Worm (Caenorhabditis elegans) whole organism, L1 larva: ENCODE measurements around the gene C14A4.6.

Source experiments
- C34B4.2 ChIP-seq: sonication (generic microtip); optimal IDR thresholded peaks from 2 replicates; lab custom pipeline; 2017; ENCODE audit warnings: mild to moderate bottlenecking, missing genetic modification characterization, missing compliant biosample characterization
- aha-1 ChIP-seq: fragments of 150-350 bp; optimal IDR thresholded peaks from 2 replicates; lab custom pipeline; 2014; ENCODE audit warnings: missing biosample characterization, missing genetic modification characterization
- alr-1 ChIP-seq: fragments of 200-800 bp; sonication (Bioruptor generic); optimal IDR thresholded peaks from 2 replicates; lab custom pipeline; 2018; ENCODE audit warnings: borderline replicate concordance, mild to moderate bottlenecking, missing genetic modification characterization, missing compliant biosample characterization
- aly-2 ChIP-seq: fragments of 150-350 bp; optimal IDR thresholded peaks from 2 replicates; lab custom pipeline; 2014; ENCODE audit warnings: missing biosample characterization, missing genetic modification characterization
- blmp-1 ChIP-seq: fragments of 150-350 bp; optimal IDR thresholded peaks from 2 replicates; lab custom pipeline; 2014; ENCODE audit warnings: missing biosample characterization, missing genetic modification characterization
- ceh-88 ChIP-seq: fragments of 200-800 bp; sonication (Bioruptor generic); IDR thresholded peaks from 2 replicates; pipeline ENCODE4 v1.3.6; 2022; ENCODE audit warnings: missing genetic modification characterization, missing compliant biosample characterization
- ceh-90 ChIP-seq: sonication (generic microtip); optimal IDR thresholded peaks from 2 replicates; lab custom pipeline; 2016; ENCODE audit warnings: missing genetic modification characterization, missing compliant biosample characterization
- ces-1 ChIP-seq: fragments of 150-350 bp; optimal IDR thresholded peaks from 2 replicates; lab custom pipeline; 2014; ENCODE audit warnings: missing biosample characterization, missing genetic modification reagents, missing genetic modification characterization
- efl-1 ChIP-seq, 4 experiments: fragments of 150-350 bp; optimal IDR thresholded peaks in 3 of 4; peaks in 1 of 4; 1 replicate in 1 of 4; 2 replicates in 3 of 4; lab custom pipeline; 2014; ENCODE audit warnings: missing biosample characterization in 2 of 4, missing genetic modification characterization in 2 of 4, missing genetic modification reagents in 2 of 4
- efl-3 ChIP-seq: fragments of 200-800 bp; sonication (Bioruptor generic); optimal IDR thresholded peaks from 2 replicates; lab custom pipeline; 2018; ENCODE audit warnings: mild to moderate bottlenecking, missing genetic modification characterization, missing compliant biosample characterization
- egl-13 ChIP-seq: sonication (generic microtip); optimal IDR thresholded peaks from 2 replicates; lab custom pipeline; 2016; ENCODE audit warnings: missing genotype, missing genetic modification reagents, missing genetic modification characterization, missing compliant biosample characterization
- egl-27 ChIP-seq, 2 experiments: fragments of 150-350 bp in 1 of 2; sonication (generic microtip); optimal IDR thresholded peaks; 3 replicates each; lab custom pipeline; 2017 to 2018; ENCODE audit warnings: missing biosample characterization in 2 of 2, missing genetic modification characterization in 2 of 2, missing genetic modification reagents in 2 of 2
- fkh-10 ChIP-seq: sonication (generic microtip); optimal IDR thresholded peaks from 2 replicates; lab custom pipeline; 2017; ENCODE audit warnings: missing biosample characterization, missing genetic modification reagents, missing genetic modification characterization
- fkh-4 ChIP-seq: sonication (generic microtip); optimal IDR thresholded peaks from 2 replicates; lab custom pipeline; 2016; ENCODE audit warnings: missing compliant biosample characterization, missing genetic modification characterization, borderline replicate concordance
- hlh-17 ChIP-seq: fragments of 200-800 bp; sonication (Bioruptor generic); optimal IDR thresholded peaks from 2 replicates; lab custom pipeline; 2018; ENCODE audit warnings: missing genetic modification characterization, mild to moderate bottlenecking, missing compliant biosample characterization, moderate library complexity, borderline replicate concordance
- hlh-4 ChIP-seq: sonication (generic microtip); optimal IDR thresholded peaks from 2 replicates; lab custom pipeline; 2016; ENCODE audit warnings: mild to moderate bottlenecking, missing genetic modification characterization, missing compliant biosample characterization
- hpl-2 ChIP-seq: fragments of 150-350 bp; optimal IDR thresholded peaks from 2 replicates; lab custom pipeline; 2014; ENCODE audit warnings: missing biosample characterization, missing genetic modification reagents, missing genetic modification characterization
- irx-1 ChIP-seq: sonication (generic microtip); optimal IDR thresholded peaks from 2 replicates; lab custom pipeline; 2016; ENCODE audit warnings: missing genetic modification characterization, missing compliant biosample characterization
- lin-13 ChIP-seq: fragments of 150-350 bp; optimal IDR thresholded peaks from 2 replicates; lab custom pipeline; 2014; ENCODE audit warnings: missing biosample characterization, missing genetic modification reagents, missing genetic modification characterization
- lin-14 ChIP-seq: fragments of 200-800 bp; sonication (Bioruptor generic); optimal IDR thresholded peaks from 2 replicates; lab custom pipeline; 2018; ENCODE audit warnings: mild to moderate bottlenecking, missing genetic modification characterization, moderate library complexity, missing compliant biosample characterization
- lin-15B ChIP-seq: fragments of 150-350 bp; sonication (generic microtip); optimal IDR thresholded peaks from 3 replicates; lab custom pipeline; 2014; ENCODE audit warnings: missing biosample characterization, missing genetic modification characterization
- lin-35 ChIP-seq, 2 experiments: fragments of 150-350 bp; optimal IDR thresholded peaks; 2 replicates each; lab custom pipeline; 2014; ENCODE audit warnings: missing biosample characterization in 2 of 2, missing genetic modification characterization in 2 of 2, missing genetic modification reagents in 2 of 2
- lsy-2 ChIP-seq, 2 experiments: fragments of 150-350 bp; optimal IDR thresholded peaks; 2 replicates each; lab custom pipeline; 2014; ENCODE audit warnings: missing biosample characterization in 2 of 2, missing genetic modification characterization in 2 of 2
- nhr-11 ChIP-seq: fragments of 150-350 bp; optimal IDR thresholded peaks from 2 replicates; lab custom pipeline; 2014; ENCODE audit warnings: missing biosample characterization, missing genetic modification characterization
- nhr-12 ChIP-seq: sonication (generic microtip); optimal IDR thresholded peaks from 2 replicates; lab custom pipeline; 2017; ENCODE audit warnings: missing biosample characterization, missing genetic modification characterization
- nhr-237 ChIP-seq: fragments of 150-350 bp; optimal IDR thresholded peaks from 2 replicates; lab custom pipeline; 2014; ENCODE audit warnings: missing biosample characterization, missing genetic modification characterization
- nhr-47 ChIP-seq: sonication (generic microtip); optimal IDR thresholded peaks from 2 replicates; lab custom pipeline; 2016; ENCODE audit warnings: mild to moderate bottlenecking, missing genetic modification characterization, moderate library complexity, missing compliant biosample characterization
- nhr-71 ChIP-seq: sonication (generic microtip); optimal IDR thresholded peaks from 2 replicates; lab custom pipeline; 2016; ENCODE audit warnings: mild to moderate bottlenecking, missing genetic modification characterization, moderate library complexity, missing compliant biosample characterization
- nhr-84 ChIP-seq: sonication (generic microtip); optimal IDR thresholded peaks from 2 replicates; lab custom pipeline; 2017; ENCODE audit warnings: missing biosample characterization, missing genetic modification characterization
- nhr-85 ChIP-seq: sonication (generic microtip); peaks from one replicate; lab custom pipeline; 2016; ENCODE audit warnings: missing genetic modification characterization, inconsistent platforms, missing compliant biosample characterization
- nhr-90 ChIP-seq: sonication (generic microtip); optimal IDR thresholded peaks from 2 replicates; lab custom pipeline; 2016; ENCODE audit warnings: mild to moderate bottlenecking, missing genetic modification characterization, missing compliant biosample characterization; ENCODE audit not compliant: poor library complexity
- pag-3 ChIP-seq: sonication (generic microtip); optimal IDR thresholded peaks from 2 replicates; lab custom pipeline; 2017; ENCODE audit warnings: missing genetic modification characterization, mild to moderate bottlenecking, missing compliant biosample characterization, antibody characterized with exemption, borderline replicate concordance; ENCODE audit not compliant: insufficient read depth
- pqm-1 ChIP-seq: sonication (generic microtip); optimal IDR thresholded peaks from 3 replicates; lab custom pipeline; 2017; ENCODE audit warnings: missing biosample characterization, missing genetic modification characterization
- rnt-1 ChIP-seq: sonication (generic microtip); optimal IDR thresholded peaks from 2 replicates; lab custom pipeline; 2016; ENCODE audit warnings: mild to moderate bottlenecking, missing genetic modification characterization, moderate library complexity, missing compliant biosample characterization
- snpc-4 ChIP-seq: fragments of 150-350 bp; optimal IDR thresholded peaks from 2 replicates; lab custom pipeline; 2014; ENCODE audit warnings: missing biosample characterization, missing genetic modification characterization
- snu-23 ChIP-seq: sonication (generic microtip); optimal IDR thresholded peaks from 2 replicates; lab custom pipeline; 2016; ENCODE audit warnings: missing genetic modification characterization, missing compliant biosample characterization
- sptf-1 ChIP-seq: fragments of 150-350 bp; optimal IDR thresholded peaks from 2 replicates; lab custom pipeline; 2014; ENCODE audit warnings: missing biosample characterization, missing genetic modification characterization
- sup-37 ChIP-seq: fragments of 200-800 bp; sonication (Bioruptor generic); optimal IDR thresholded peaks from 2 replicates; lab custom pipeline; 2018; ENCODE audit warnings: mild to moderate bottlenecking, missing genetic modification characterization, missing compliant biosample characterization
- tlp-1 ChIP-seq: fragments of 150-350 bp; optimal IDR thresholded peaks from 2 replicates; lab custom pipeline; 2014; ENCODE audit warnings: missing biosample characterization, missing genetic modification characterization
- unc-130 ChIP-seq: fragments of 150-350 bp; optimal IDR thresholded peaks from 2 replicates; lab custom pipeline; 2017; ENCODE audit warnings: missing biosample characterization, missing genetic modification characterization, inconsistent platforms
- zip-4 ChIP-seq: fragments of 200-800 bp; sonication (Bioruptor generic); optimal IDR thresholded peaks from 2 replicates; lab custom pipeline; 2018; ENCODE audit warnings: mild to moderate bottlenecking, missing genetic modification characterization, moderate library complexity, missing compliant biosample characterization
- ztf-4 ChIP-seq: fragments of 150-350 bp; optimal IDR thresholded peaks from 2 replicates; lab custom pipeline; 2014; ENCODE audit warnings: missing biosample characterization, missing genetic modification characterization

Gene C14A4.6

DNA sequence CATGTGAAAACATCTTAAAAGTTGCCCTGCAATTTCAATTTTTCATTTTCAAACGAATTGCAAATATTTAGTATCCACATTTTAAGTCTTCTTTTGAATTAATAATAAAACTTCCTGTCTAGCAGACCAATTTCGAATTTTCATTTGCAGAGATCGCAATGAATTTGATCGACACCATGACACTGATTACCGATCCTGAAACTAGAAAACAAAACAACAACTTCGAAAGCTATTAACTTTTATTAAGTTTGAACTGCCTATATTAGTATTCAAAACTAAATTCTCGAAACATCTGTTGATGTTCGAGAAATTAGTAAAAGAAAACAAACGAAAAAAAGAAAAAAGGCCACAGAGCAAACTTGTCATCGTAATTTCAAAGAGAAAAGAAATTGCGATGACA lies 20.4 kb downstream of the C14A4.6 start:
- TF ChIP-seq aha-1 (tag; lab: Kevin White, UChicago) (no peak), nhr-90 (tag; lab: Kevin White, UChicago) (no peak), hpl-2 (no peak), sptf-1 (tag; lab: Kevin White, UChicago) (no peak), lin-35 (GFP tag; optimal IDR thresholded peaks at IDR 0.05; lab: Kevin White, UChicago) (no peak), pag-3 (no peak), irx-1 (no peak), ceh-88 (no peak), pqm-1 (tag; lab: Kevin White, UChicago) (no peak), nhr-12 (no peak), rnt-1 (no peak), egl-27 (tag; optimal IDR thresholded peaks at IDR 0.05; lab: Kevin White, UChicago) (no peak), alr-1 (tag; lab: Kevin White, UChicago) (no peak), snpc-4 (tag; lab: Kevin White, UChicago) (no peak), nhr-47 (no peak), nhr-237 (tag; lab: Kevin White, UChicago) (no peak), ceh-90 (no peak), egl-13 (no peak), sup-37 (no peak)

ce11 chrII:10571967-10572366 lies 22.6 kb downstream of the C14A4.6 start, which contains the start of gene C06A1.3:
C06A1.3 (plus strand) TSS chrII:10572267.
- TF ChIP-seq aly-2 (tag; lab: Kevin White, UChicago) = no peak
- no peak for TF ChIP-seq hpl-2

DNA sequence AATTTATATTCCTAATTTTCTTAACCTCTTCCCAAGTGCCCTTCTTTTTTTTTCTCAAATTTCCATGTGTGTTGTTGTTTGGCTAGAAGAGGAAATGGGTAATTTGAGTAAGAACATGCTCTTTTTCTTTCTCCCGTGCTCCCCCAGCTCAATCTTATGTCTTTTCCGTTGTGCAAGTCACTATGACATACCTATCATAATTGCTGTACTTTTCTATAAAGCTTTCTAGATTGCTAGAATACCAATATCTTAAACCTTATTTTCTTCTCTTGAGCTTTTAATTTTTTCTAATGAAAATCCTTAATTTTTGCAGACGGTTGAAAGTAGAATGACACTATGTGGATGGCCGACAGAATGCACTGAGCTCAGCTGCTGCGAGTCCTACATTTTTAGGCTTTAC lies 24.3 kb downstream of the C14A4.6 start, which contains the start of gene txt-13:
TSS of gene txt-13 (plus strand) at position 301 of the 400 bp plus-strand sequence.
- TF ChIP-seq hlh-17 (no peak), rnt-1 (no peak), C34B4.2 (no peak), nhr-71 (tag; lab: Kevin White, UChicago) (no peak), efl-1 (optimal IDR thresholded peaks at IDR 0.05; lab: Kevin White, UChicago) (no peak), efl-1 (GFP tag; optimal IDR thresholded peaks at IDR 0.05 in 1 of 2; lab: Kevin White, UChicago) (no peak), lin-15B (no peak), ces-1 (no peak), efl-3 (GFP tag; lab: Kevin White, UChicago) (no peak)

DNA sequence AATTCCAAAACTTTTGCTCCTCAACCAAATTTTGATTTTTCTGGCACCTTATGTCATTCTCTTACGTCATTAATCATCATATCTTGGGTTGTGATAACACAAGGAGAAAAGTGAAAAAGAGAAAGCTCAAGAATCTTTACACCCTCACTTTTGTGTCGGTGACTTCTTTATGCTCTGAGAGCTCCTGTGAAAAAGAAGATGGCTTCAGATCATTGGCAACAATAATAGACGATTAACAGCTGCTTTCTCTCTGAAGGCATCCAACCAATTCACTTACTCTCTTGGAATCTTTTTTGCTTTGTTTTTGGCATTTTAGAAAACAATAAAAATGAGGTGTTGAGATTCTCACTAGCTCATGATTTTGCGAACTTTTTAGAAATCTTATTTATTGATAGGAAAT lies 25.1 kb downstream of the C14A4.6 start:
- TF ChIP-seq ceh-90 = no peak
- TF ChIP-seq tlp-1 (tag; lab: Kevin White, UChicago) = no peak
- no peak for TF ChIP-seq fkh-4 (tag; lab: Kevin White, UChicago)
- no peak for TF ChIP-seq lin-35 (GFP tag; optimal IDR thresholded peaks at IDR 0.05; lab: Kevin White, UChicago)
- no peak for TF ChIP-seq zip-4
- TF ChIP-seq hlh-4 (tag; lab: Kevin White, UChicago) = no peak
- peak; percentile 43 for TF ChIP-seq nhr-71 (tag; lab: Kevin White, UChicago)
- no peak for TF ChIP-seq nhr-11 (tag; lab: Kevin White, UChicago)
- no peak for TF ChIP-seq fkh-10 (GFP tag; lab: Kevin White, UChicago)
- TF ChIP-seq nhr-84 (tag; lab: Kevin White, UChicago) = no peak
- TF ChIP-seq sup-37 = no peak
- TF ChIP-seq blmp-1 (tag; lab: Kevin White, UChicago) = no peak
- no peak for TF ChIP-seq egl-27 (tag; optimal IDR thresholded peaks at IDR 0.05; lab: Kevin White, UChicago)
- peak; percentile 44 for TF ChIP-seq rnt-1
- TF ChIP-seq lin-13 (GFP tag; lab: Kevin White, UChicago) = no peak
- TF ChIP-seq unc-130 = no peak
- no peak for TF ChIP-seq ztf-4 (tag; lab: Kevin White, UChicago)
- TF ChIP-seq efl-3 (GFP tag; lab: Kevin White, UChicago) = no peak
- no peak for TF ChIP-seq snu-23 (GFP tag; lab: Kevin White, UChicago)
- no peak for TF ChIP-seq nhr-85 (tag; lab: Kevin White, UChicago)
- TF ChIP-seq lsy-2 (tag; optimal IDR thresholded peaks at IDR 0.05; lab: Kevin White, UChicago) = peak in 1 of 2 experiments; percentile 13
- TF ChIP-seq hpl-2 = no peak
- TF ChIP-seq irx-1 = no peak
- TF ChIP-seq lin-14 (GFP tag; lab: Kevin White, UChicago) = peak; percentile 79
- peak; percentile 86 for TF ChIP-seq pag-3
- TF ChIP-seq efl-1 (optimal IDR thresholded peaks at IDR 0.05; lab: Kevin White, UChicago) = peak in 1 of 2 experiments; percentile 3
- no peak for TF ChIP-seq efl-1 (GFP tag; optimal IDR thresholded peaks at IDR 0.05 in 1 of 2; lab: Kevin White, UChicago)
